Fruit fly (Drosophila melanogaster) whole organism, embryonic: ENCODE data around the gene Wdr92.

ENCODE experiments used
- CG10979 ChIP-seq: fragments of 200-800 bp; sonication (Bioruptor generic); optimal IDR thresholded peaks from 2 replicates; lab custom pipeline; 2018; ENCODE audit warnings: missing biosample characterization, mild to moderate bottlenecking, missing genetic modification characterization, moderate library complexity
- CG15479 ChIP-seq: fragments of 200-800 bp; sonication (Bioruptor generic); optimal IDR thresholded peaks from 3 replicates; lab custom pipeline; 2019; ENCODE audit warnings: missing biosample characterization, mild to moderate bottlenecking, missing genetic modification characterization, moderate library complexity
- CG15696 ChIP-seq: fragments of 200-800 bp; sonication (Bioruptor generic); optimal IDR thresholded peaks from 2 replicates; lab custom pipeline; 2019; ENCODE audit warnings: missing biosample characterization, mild to moderate bottlenecking, missing genetic modification characterization, moderate library complexity
- CG1603 ChIP-seq: fragments of 200-800 bp; sonication (Bioruptor generic); optimal IDR thresholded peaks from 2 replicates; lab custom pipeline; 2019; ENCODE audit warnings: missing biosample characterization, mild to moderate bottlenecking, missing genetic modification characterization, moderate library complexity
- Mrtf ChIP-seq: fragments of 200-800 bp; sonication (Bioruptor generic); IDR thresholded peaks from 3 replicates; pipeline ENCODE4 v1.3.6; 2022; ENCODE audit warnings: missing biosample characterization, missing genetic modification characterization
- caup ChIP-seq: fragments of 200-800 bp; sonication (Bioruptor generic); optimal IDR thresholded peaks from 3 replicates; lab custom pipeline; 2017; ENCODE audit warnings: missing biosample characterization, mild to moderate bottlenecking, missing genetic modification characterization, moderate library complexity; ENCODE audit not compliant: severe bottlenecking
- pan ChIP-seq, 4 experiments: fragments of >200 bp in 3 of 4; fragments of 200-800 bp in 1 of 4; sonication (Bioruptor generic) in 1 of 4; optimal IDR thresholded peaks in 3 of 4; IDR thresholded peaks in 1 of 4; 2 replicates each; pipeline versions ENCODE4 v1.3.6 to Lab custom; 2017 to 2022; ENCODE audit warnings: missing biosample characterization in 2 of 4, missing genetic modification characterization in 2 of 4, mixed read lengths in 1 of 4

DNA sequence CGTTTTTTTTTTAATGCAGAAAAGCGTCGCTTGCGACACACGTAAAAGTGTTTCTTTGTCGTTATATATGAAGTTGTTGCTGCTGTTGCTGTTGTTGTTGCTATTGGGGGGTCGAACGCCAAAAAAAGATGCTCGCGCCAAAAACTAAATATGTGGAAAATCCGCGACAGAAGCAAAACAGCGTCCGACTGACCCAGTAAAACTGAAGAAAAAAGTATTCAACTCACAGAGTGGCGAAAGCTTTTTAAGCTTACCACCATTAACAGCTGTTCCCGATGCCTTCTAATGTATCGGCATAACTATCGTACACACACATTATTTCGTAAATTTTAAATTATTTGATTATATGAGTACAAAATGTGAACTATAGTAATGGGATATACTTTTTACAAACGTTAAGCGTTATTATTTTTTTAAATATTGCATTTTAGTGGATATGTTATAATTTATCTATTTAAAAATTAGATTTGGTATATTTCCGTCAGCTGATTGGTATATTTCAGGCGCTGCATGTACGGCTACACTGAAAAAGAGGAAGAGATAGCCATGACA, at the start of gene Wdr92, which contains the start of gene Prestin:
- TF ChIP-seq caup (GFP tag; lab: Kevin White, UChicago) (peak; percentile 67), Mrtf (GFP tag; lab: Robert Waterston, UW) (no peak), CG10979 (no peak), CG1603 (tag; lab: Kevin White, UChicago) (no peak), pan (optimal IDR thresholded peaks at IDR 0.05; lab: Kevin White, UChicago) (no peak), pan (GFP tag; optimal IDR thresholded peaks at IDR 0.05 in 1 of 2, IDR thresholded peaks at IDR 0.05 in 1 of 2) (no peak), CG15696 (tag; lab: Kevin White, UChicago) (no peak), CG15479 (GFP tag; lab: Kevin White, UChicago) (no peak)
